Fruit fly (Drosophila melanogaster) whole organism, wandering third instar larva: ENCODE data around the gene CheB38b.

Experiments used
- CG32264 ChIP-seq: fragments of 200-800 bp; sonication (Bioruptor generic); optimal IDR thresholded peaks from 2 replicates; lab custom pipeline; 2016; ENCODE audit warnings: missing biosample characterization, missing genetic modification characterization
- CG9705 ChIP-seq: fragments of 200-800 bp; sonication (Bioruptor generic); optimal IDR thresholded peaks from 2 replicates; lab custom pipeline; 2018; ENCODE audit warnings: missing biosample characterization, mild to moderate bottlenecking, missing genetic modification characterization
- CrebA ChIP-seq: fragments of 200-800 bp; sonication (Bioruptor generic); optimal IDR thresholded peaks from 2 replicates; lab custom pipeline; 2016; ENCODE audit warnings: missing biosample characterization, mild to moderate bottlenecking, missing genetic modification characterization, borderline replicate concordance
- GATAd ChIP-seq: sonication (Bioruptor generic); optimal IDR thresholded peaks from 2 replicates; lab custom pipeline; 2016; ENCODE audit warnings: missing biosample characterization, missing genetic modification characterization
- Hr83 ChIP-seq: fragments of 200-300 bp; sonication (Bioruptor generic); optimal IDR thresholded peaks from 2 replicates; lab custom pipeline; 2016; ENCODE audit warnings: missing biosample characterization, mild to moderate bottlenecking, missing genetic modification characterization, moderate library complexity; ENCODE audit not compliant: poor library complexity, severe bottlenecking
- Jra ChIP-seq: sonication (Bioruptor generic); optimal IDR thresholded peaks from 2 replicates; lab custom pipeline; 2016; ENCODE audit warnings: missing biosample characterization, missing genetic modification characterization
- Myc ChIP-seq: fragments of >200 bp; optimal IDR thresholded peaks from 2 replicates; lab custom pipeline; 2017
- N ChIP-seq: fragments of >200 bp; optimal IDR thresholded peaks from 2 replicates; lab custom pipeline; 2018; ENCODE audit warnings: missing biosample characterization, missing external identifiers, missing genetic modification characterization
- brk ChIP-seq: fragments of 200-800 bp; sonication (Bioruptor generic); optimal IDR thresholded peaks from 2 replicates; lab custom pipeline; 2016; ENCODE audit warnings: missing biosample characterization, mild to moderate bottlenecking, missing genetic modification characterization
- h ChIP-seq: fragments of 200-800 bp; sonication (Bioruptor generic); optimal IDR thresholded peaks from 3 replicates; lab custom pipeline; 2016; ENCODE audit warnings: missing biosample characterization, mild to moderate bottlenecking, missing genetic modification characterization

CheB38b gene

dm6 chr2L:20768568-20769071, 48.5 kb downstream of the CheB38b start:
- TF ChIP-seq Hr83 (no peak), CrebA (no peak), Jra (no peak), h (GFP tag; lab: Kevin White, UChicago) (no peak), CG32264 (GFP tag; lab: Kevin White, UChicago) (no peak), N (GFP tag; lab: Kevin White, UChicago) (no peak), brk (no peak), CG9705 (no peak), GATAd (GFP tag; lab: Kevin White, UChicago) (no peak), Myc (lab: Kevin White, UChicago) (no peak)
